Fruit fly (Drosophila melanogaster) whole organism, embryonic: ENCODE data around the gene E23.

Source experiments
- ATbp ChIP-seq: fragments of 200-800 bp; sonication (Bioruptor generic); optimal IDR thresholded peaks from 2 replicates; lab custom pipeline; 2017; ENCODE audit warnings: missing biosample characterization, mild to moderate bottlenecking, missing genetic modification characterization, missing genetic modification reagents
- B-H2 ChIP-seq: fragments of 200-800 bp; sonication (Bioruptor generic); optimal IDR thresholded peaks from 2 replicates; lab custom pipeline; 2018; ENCODE audit warnings: missing biosample characterization, mild to moderate bottlenecking, missing genetic modification characterization
- CG10431 ChIP-seq: fragments of 200-800 bp; sonication (Bioruptor generic); optimal IDR thresholded peaks from 3 replicates; lab custom pipeline; 2018; ENCODE audit warnings: missing biosample characterization, mild to moderate bottlenecking, missing genetic modification characterization
- CG10979 ChIP-seq: fragments of 200-800 bp; sonication (Bioruptor generic); optimal IDR thresholded peaks from 2 replicates; lab custom pipeline; 2018; ENCODE audit warnings: missing biosample characterization, mild to moderate bottlenecking, missing genetic modification characterization, moderate library complexity
- CG13624 ChIP-seq: fragments of 200-800 bp; sonication (Bioruptor generic); optimal IDR thresholded peaks from 2 replicates; lab custom pipeline; 2016; ENCODE audit warnings: missing biosample characterization, missing genetic modification characterization
- CG14050 ChIP-seq: fragments of 200-800 bp; sonication (Bioruptor generic); IDR thresholded peaks from 3 replicates; pipeline ENCODE4 v1.3.6; 2022; ENCODE audit warnings: missing biosample characterization, missing genetic modification characterization
- CG15514 ChIP-seq: fragments of 200-800 bp; sonication (Bioruptor generic); optimal IDR thresholded peaks from 3 replicates; lab custom pipeline; 2017; ENCODE audit warnings: missing biosample characterization, missing genetic modification characterization, mild to moderate bottlenecking, moderate library complexity, missing genetic modification reagents
- CG17186 ChIP-seq: fragments of 200-800 bp; sonication (Bioruptor generic); optimal IDR thresholded peaks from 3 replicates; lab custom pipeline; 2017; ENCODE audit warnings: missing biosample characterization, missing genetic modification reagents, missing genetic modification characterization
- CG2678 ChIP-seq: fragments of 200-800 bp; sonication (Bioruptor generic); optimal IDR thresholded peaks from 3 replicates; lab custom pipeline; 2019; ENCODE audit warnings: missing biosample characterization, mild to moderate bottlenecking, missing genetic modification characterization, moderate library complexity
- CG3163 ChIP-seq: fragments of 200-800 bp; sonication (Bioruptor generic); optimal IDR thresholded peaks from 3 replicates; lab custom pipeline; 2016; ENCODE audit warnings: missing biosample characterization, missing genetic modification characterization
- CG34376 ChIP-seq: fragments of 200-800 bp; sonication (Bioruptor generic); optimal IDR thresholded peaks from 2 replicates; lab custom pipeline; 2018; ENCODE audit warnings: missing biosample characterization, mild to moderate bottlenecking, missing genetic modification characterization
- CG43689 ChIP-seq: fragments of 200-800 bp; sonication (Bioruptor generic); IDR thresholded peaks from 2 replicates; pipeline ENCODE4 v1.3.6; 2022; ENCODE audit warnings: missing biosample characterization, missing genetic modification characterization
- CG5245 ChIP-seq: fragments of 200-800 bp; sonication (Bioruptor generic); optimal IDR thresholded peaks from 3 replicates; lab custom pipeline; 2016; ENCODE audit warnings: missing biosample characterization, missing genetic modification characterization
- CG6813 ChIP-seq: fragments of 200-800 bp; sonication (Bioruptor generic); optimal IDR thresholded peaks from 2 replicates; lab custom pipeline; 2017; ENCODE audit warnings: missing biosample characterization, missing genetic modification characterization, mild to moderate bottlenecking, moderate library complexity, missing genetic modification reagents
- CG7928 ChIP-seq: fragments of 200-800 bp; sonication (Bioruptor generic); optimal IDR thresholded peaks from 2 replicates; lab custom pipeline; 2017; ENCODE audit warnings: missing biosample characterization, mild to moderate bottlenecking, missing genetic modification characterization
- CG8359 ChIP-seq: fragments of 200-800 bp; sonication (Bioruptor generic); optimal IDR thresholded peaks from 2 replicates; lab custom pipeline; 2017; ENCODE audit warnings: missing biosample characterization, mild to moderate bottlenecking, missing genetic modification characterization, borderline replicate concordance
- CG9437 ChIP-seq: fragments of 200-800 bp; sonication (Bioruptor generic); optimal IDR thresholded peaks from 2 replicates; lab custom pipeline; 2018; ENCODE audit warnings: missing biosample characterization, mild to moderate bottlenecking, missing genetic modification characterization
- CG9817 ChIP-seq: fragments of 200-800 bp; sonication (Bioruptor generic); optimal IDR thresholded peaks from 2 replicates; lab custom pipeline; 2018; ENCODE audit warnings: missing biosample characterization, mild to moderate bottlenecking, missing genetic modification characterization, moderate library complexity
- Dbx ChIP-seq: fragments of 200-800 bp; sonication (Bioruptor generic); IDR thresholded peaks from 3 replicates; pipeline ENCODE4 v1.3.6; 2022; ENCODE audit warnings: missing biosample characterization, missing genetic modification characterization
- Doc3 ChIP-seq: fragments of 200-800 bp; sonication (Bioruptor generic); IDR thresholded peaks from 3 replicates; pipeline ENCODE4 v1.3.6; 2022; ENCODE audit warnings: missing biosample characterization, missing genetic modification characterization; ENCODE audit not compliant: partially characterized antibody
- Hr39 ChIP-seq: fragments of >200 bp; optimal IDR thresholded peaks from 2 replicates; lab custom pipeline; 2017
- MTF-1 ChIP-seq: fragments of 200-800 bp; sonication (Bioruptor generic); optimal IDR thresholded peaks from 2 replicates; lab custom pipeline; 2018; ENCODE audit warnings: missing biosample characterization, mild to moderate bottlenecking, missing genetic modification characterization, borderline replicate concordance
- NfI ChIP-seq: fragments of 200-800 bp; sonication (Bioruptor generic); optimal IDR thresholded peaks from 3 replicates; lab custom pipeline; 2018; ENCODE audit warnings: missing biosample characterization, mild to moderate bottlenecking, missing genetic modification characterization, moderate library complexity
- Six4 ChIP-seq: fragments of 200-800 bp; sonication (Bioruptor generic); optimal IDR thresholded peaks from 2 replicates; lab custom pipeline; 2016; ENCODE audit warnings: missing biosample characterization, missing genetic modification characterization
- Sry-δ ChIP-seq: fragments of 200-800 bp; sonication (Bioruptor generic); optimal IDR thresholded peaks from 2 replicates; lab custom pipeline; 2016; ENCODE audit warnings: missing biosample characterization, missing genetic modification characterization
- Trl ChIP-seq, 3 experiments: fragments of >200 bp in 2 of 3; fragments of 200-800 bp in 1 of 3; sonication (Bioruptor generic) in 1 of 3; optimal IDR thresholded peaks; 2 replicates in 1 of 3; 3 replicates in 2 of 3; lab custom pipeline; 2016 to 2017; ENCODE audit warnings: missing biosample characterization in 1 of 3, missing genetic modification characterization in 1 of 3
- ac ChIP-seq: fragments of 200-800 bp; sonication (Bioruptor generic); optimal IDR thresholded peaks from 3 replicates; lab custom pipeline; 2017; ENCODE audit warnings: missing biosample characterization, mild to moderate bottlenecking, missing genetic modification characterization
- bab2 ChIP-seq: fragments of 200-800 bp; sonication (Bioruptor generic); optimal IDR thresholded peaks from 2 replicates; lab custom pipeline; 2016; ENCODE audit warnings: missing biosample characterization, missing genetic modification characterization
- cad ChIP-seq: fragments of >200 bp; optimal IDR thresholded peaks from 2 replicates; lab custom pipeline; 2017; ENCODE audit warnings: missing biosample characterization, missing genetic modification characterization
- crol ChIP-seq: fragments of 200-800 bp; sonication (Bioruptor generic); IDR thresholded peaks from 2 replicates; pipeline ENCODE4 v1.3.6; 2022; ENCODE audit warnings: missing biosample characterization, missing genetic modification characterization
- dm ChIP-seq: fragments of 200-800 bp; sonication (Bioruptor generic); optimal IDR thresholded peaks from 3 replicates; lab custom pipeline; 2016; ENCODE audit warnings: missing biosample characterization, missing genetic modification characterization
- ewg ChIP-seq: fragments of 200-800 bp; sonication (Bioruptor generic); optimal IDR thresholded peaks from 3 replicates; lab custom pipeline; 2017; ENCODE audit warnings: mild to moderate bottlenecking, missing biosample characterization, missing genetic modification reagents, missing genetic modification characterization
- fd3F ChIP-seq: fragments of 200-800 bp; sonication (Bioruptor generic); optimal IDR thresholded peaks from 2 replicates; lab custom pipeline; 2018; ENCODE audit warnings: missing biosample characterization, mild to moderate bottlenecking, missing genetic modification characterization, moderate library complexity
- ftz-f1 ChIP-seq: fragments of 200-800 bp; sonication (Bioruptor generic); optimal IDR thresholded peaks from 2 replicates; lab custom pipeline; 2016; ENCODE audit warnings: missing biosample characterization, missing genetic modification characterization
- gce ChIP-seq: fragments of 200-800 bp; sonication (Bioruptor generic); IDR thresholded peaks from 3 replicates; pipeline ENCODE4 v1.3.6; 2022; ENCODE audit warnings: missing biosample characterization, missing genetic modification characterization
- her ChIP-seq: fragments of 200-800 bp; sonication (Bioruptor generic); optimal IDR thresholded peaks from 2 replicates; lab custom pipeline; 2016; ENCODE audit warnings: missing biosample characterization, missing genetic modification characterization
- lola ChIP-seq, 3 experiments: fragments of >200 bp in 2 of 3; fragments of 200-800 bp in 1 of 3; sonication (Bioruptor generic) in 1 of 3; optimal IDR thresholded peaks; 2 replicates each; lab custom pipeline; 2017 to 2019; ENCODE audit warnings: missing biosample characterization in 3 of 3, missing genetic modification characterization in 3 of 3, mild to moderate bottlenecking in 1 of 3, moderate library complexity in 1 of 3
- lov ChIP-seq, 2 experiments: fragments of 200-800 bp in 1 of 2; fragments of >200 bp in 1 of 2; sonication (Bioruptor generic) in 1 of 2; IDR thresholded peaks in 1 of 2; optimal IDR thresholded peaks in 1 of 2; 2 replicates in 1 of 2; 3 replicates in 1 of 2; pipeline versions ENCODE4 v1.3.6 to Lab custom; 2017 to 2022; ENCODE audit warnings: missing biosample characterization in 1 of 2, missing genetic modification characterization in 1 of 2
- nerfin-1 ChIP-seq: fragments of 200-800 bp; sonication (Bioruptor generic); optimal IDR thresholded peaks from 3 replicates; lab custom pipeline; 2019; ENCODE audit warnings: missing biosample characterization, mild to moderate bottlenecking, missing genetic modification characterization, moderate library complexity
- p53 ChIP-seq: fragments of 200-800 bp; sonication (Bioruptor generic); optimal IDR thresholded peaks from 2 replicates; lab custom pipeline; 2016; ENCODE audit warnings: missing biosample characterization, missing genetic modification characterization
- pfk ChIP-seq: fragments of 200-800 bp; sonication (Bioruptor generic); optimal IDR thresholded peaks from 2 replicates; lab custom pipeline; 2018; ENCODE audit warnings: missing biosample characterization, mild to moderate bottlenecking, missing genetic modification characterization, moderate library complexity
- sens ChIP-seq: fragments of 200-800 bp; sonication (Bioruptor generic); peaks from one replicate; lab custom pipeline; 2016; ENCODE audit warnings: missing biosample characterization, missing genetic modification characterization
- tap ChIP-seq: fragments of 200-800 bp; optimal IDR thresholded peaks from 3 replicates; lab custom pipeline; 2019; ENCODE audit warnings: missing biosample characterization, mild to moderate bottlenecking, missing genetic modification characterization, moderate library complexity
- tin ChIP-seq: fragments of 200-800 bp; sonication (Bioruptor generic); optimal IDR thresholded peaks from 3 replicates; lab custom pipeline; 2016; ENCODE audit warnings: missing biosample characterization, missing genetic modification characterization
- unpg ChIP-seq: fragments of 200-800 bp; sonication (Bioruptor generic); optimal IDR thresholded peaks from 3 replicates; lab custom pipeline; 2018; ENCODE audit warnings: missing biosample characterization, mild to moderate bottlenecking, missing genetic modification characterization, moderate library complexity
- wek ChIP-seq: fragments of 200-800 bp; sonication (Bioruptor generic); optimal IDR thresholded peaks from 3 replicates; lab custom pipeline; 2018; ENCODE audit warnings: missing biosample characterization, mild to moderate bottlenecking, missing genetic modification characterization, moderate library complexity
- z ChIP-seq: fragments of 200-800 bp; sonication (Bioruptor generic); IDR thresholded peaks from 3 replicates; pipeline ENCODE4 v1.3.6; 2022; ENCODE audit warnings: missing biosample characterization, missing genetic modification characterization
- zen2 ChIP-seq: fragments of 200-800 bp; sonication (Bioruptor generic); IDR thresholded peaks from 3 replicates; pipeline ENCODE4 v1.3.6; 2022; ENCODE audit warnings: missing biosample characterization, missing genetic modification characterization; ENCODE audit not compliant: partially characterized antibody

Gene E23

DNA sequence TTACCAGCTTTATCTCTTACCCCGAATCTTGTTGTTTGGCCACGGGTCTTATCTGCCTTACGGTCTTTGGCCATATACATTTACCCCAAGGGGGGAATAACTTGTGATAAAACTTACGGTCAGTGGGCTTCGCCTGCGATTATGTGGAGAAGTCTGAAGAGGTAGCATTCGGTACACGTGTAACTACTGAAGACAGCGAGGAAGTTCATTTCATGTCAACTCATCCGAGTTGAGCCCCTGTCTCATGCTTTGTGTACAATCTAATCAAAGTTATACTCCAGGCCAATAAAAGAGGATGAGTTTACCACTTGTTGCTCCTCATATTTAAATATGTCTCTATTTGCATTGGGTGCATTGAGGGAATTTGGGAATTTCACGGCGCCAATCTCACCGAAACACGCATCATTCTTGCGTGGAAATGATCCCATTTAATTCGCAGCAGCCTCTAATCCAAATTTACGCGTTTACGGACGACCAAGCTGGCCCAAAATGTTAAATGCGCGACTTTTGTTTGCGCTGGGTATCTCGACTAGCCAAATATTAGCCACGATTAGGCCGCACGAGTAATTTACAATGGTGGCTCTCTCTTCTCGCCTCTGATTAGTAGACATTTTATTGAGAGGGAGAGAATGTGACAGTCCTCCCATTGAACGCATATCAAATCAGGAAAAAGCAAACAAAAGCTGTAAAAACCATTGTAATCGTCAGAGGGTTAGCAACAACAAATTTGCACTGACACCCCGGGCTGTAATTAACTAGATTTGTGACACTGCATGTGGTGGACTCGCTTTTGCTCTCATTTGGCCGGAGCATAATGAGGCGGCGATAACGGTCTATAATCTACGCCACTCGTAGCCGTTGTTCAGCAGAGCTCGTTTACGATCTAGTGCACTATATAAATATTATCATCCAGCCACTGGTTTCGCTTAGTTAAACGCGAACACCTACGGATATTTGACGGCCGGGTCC, 31.0 kb downstream of the E23 start, which contains the start of gene CG33281 (continued):
- TF ChIP-seq bab2 (no peak), CG2678 (tag; lab: Kevin White, UChicago) (peak; percentile 83), dm (GFP tag; lab: Kevin White, UChicago) (no peak), MTF-1 (GFP tag; lab: Kevin White, UChicago) (peak; percentile 75), CG34376 (GFP tag; lab: Kevin White, UChicago) (peak; percentile 43), CG15514 (no peak), CG8359 (GFP tag; lab: Kevin White, UChicago) (peak; percentile 33), nerfin-1 (tag; lab: Kevin White, UChicago) (no peak), ac (GFP tag; lab: Kevin White, UChicago) (no peak), crol (no peak), z (GFP tag; lab: Robert Waterston, UW) (no peak), CG10431 (no peak), p53 (no peak), Six4 (GFP tag; lab: Kevin White, UChicago) (no peak), ftz-f1 (GFP tag; lab: Kevin White, UChicago) (no peak), CG43689 (GFP tag; lab: Robert Waterston, UW) (no peak), Trl (optimal IDR thresholded peaks at IDR 0.05; lab: Kevin White, UChicago) (no peak), Trl (GFP tag; optimal IDR thresholded peaks at IDR 0.05; lab: Kevin White, UChicago) (no peak), Sry-δ (GFP tag; lab: Kevin White, UChicago) (no peak), NfI (GFP tag; lab: Kevin White, UChicago) (no peak), tin (GFP tag; lab: Kevin White, UChicago) (no peak), CG17186 (GFP tag; lab: Kevin White, UChicago) (no peak), B-H2 (GFP tag; lab: Kevin White, UChicago) (no peak), wek (no peak), tap (tag; lab: Kevin White, UChicago) (no peak), zen2 (GFP tag; lab: Robert Waterston, UW) (no peak), CG3163 (GFP tag; lab: Kevin White, UChicago) (no peak), lola (GFP tag; optimal IDR thresholded peaks at IDR 0.05; lab: Kevin White, UChicago) (no peak), Hr39 (lab: Kevin White, UChicago) (no peak), ATbp (GFP tag; lab: Kevin White, UChicago) (no peak), Dbx (GFP tag; lab: Robert Waterston, UW) (no peak), CG7928 (GFP tag; lab: Kevin White, UChicago) (peak; percentile 2), CG14050 (GFP tag; lab: Robert Waterston, UW) (no peak), sens (GFP tag; lab: Kevin White, UChicago) (no peak), CG13624 (GFP tag; lab: Kevin White, UChicago) (no peak), CG6813 (peak; percentile 56), fd3F (GFP tag; lab: Kevin White, UChicago) (no peak), her (no peak), unpg (GFP tag; lab: Kevin White, UChicago) (no peak), ewg (GFP tag; lab: Kevin White, UChicago) (no peak), lov (optimal IDR thresholded peaks at IDR 0.05; lab: Kevin White, UChicago) (no peak), lov (GFP tag; IDR thresholded peaks at IDR 0.05; lab: Robert Waterston, UW) (no peak), CG5245 (GFP tag; lab: Kevin White, UChicago) (no peak), pfk (peak; percentile 12), gce (GFP tag; lab: Robert Waterston, UW) (no peak), CG9437 (GFP tag; lab: Kevin White, UChicago) (no peak), CG9817 (no peak), cad (GFP tag; lab: Kevin White, UChicago) (no peak), CG10979 (tag; lab: Kevin White, UChicago) (no peak), Doc3 (GFP tag; lab: Robert Waterston, UW) (no peak)
